Worm (Caenorhabditis elegans) whole organism, late embryonic: ENCODE results near the gene sri-61.

Experiments
- ahr-1 ChIP-seq: sonication (generic microtip); optimal IDR thresholded peaks from 2 replicates; lab custom pipeline; 2016; ENCODE audit warnings: missing genetic modification characterization, missing compliant biosample characterization
- dmd-4 ChIP-seq: sonication (generic microtip); optimal IDR thresholded peaks from 2 replicates; lab custom pipeline; 2016; ENCODE audit warnings: borderline replicate concordance, missing genetic modification characterization, missing compliant biosample characterization
- fax-1 ChIP-seq: sonication (generic microtip); optimal IDR thresholded peaks from 2 replicates; lab custom pipeline; 2016; ENCODE audit warnings: missing genotype, missing genetic modification characterization, missing compliant biosample characterization
- hlh-15 ChIP-seq: sonication (generic microtip); optimal IDR thresholded peaks from 2 replicates; lab custom pipeline; 2016; ENCODE audit warnings: missing genetic modification characterization, missing compliant biosample characterization
- hlh-6 ChIP-seq: sonication (generic microtip); optimal IDR thresholded peaks from 2 replicates; lab custom pipeline; 2016; ENCODE audit warnings: missing genotype, missing genetic modification characterization, missing compliant biosample characterization
- nhr-232 ChIP-seq: sonication (generic microtip); optimal IDR thresholded peaks from 2 replicates; lab custom pipeline; 2016; ENCODE audit warnings: missing genetic modification characterization, missing compliant biosample characterization
- pag-3 ChIP-seq: sonication (generic microtip); optimal IDR thresholded peaks from 2 replicates; lab custom pipeline; 2016; ENCODE audit warnings: missing compliant biosample characterization, missing genetic modification characterization, borderline replicate concordance
- pha-4 ChIP-seq: fragments of 150-350 bp; optimal IDR thresholded peaks from 2 replicates; lab custom pipeline; 2018; ENCODE audit warnings: missing biosample characterization, missing genetic modification reagents, missing genetic modification characterization
- sdc-2 ChIP-seq: sonication (generic microtip); optimal IDR thresholded peaks from 2 replicates; lab custom pipeline; 2016; ENCODE audit warnings: missing genotype, missing genetic modification characterization, missing compliant biosample characterization

- TF ChIP-seq sdc-2: no peak
- TF ChIP-seq fax-1: no peak
- TF ChIP-seq hlh-15 (tag; lab: Kevin White, UChicago): no peak
- TF ChIP-seq hlh-6 (tag; lab: Kevin White, UChicago): no peak
- TF ChIP-seq dmd-4 (tag; lab: Kevin White, UChicago): no peak
- no peak for TF ChIP-seq pha-4 (tag; lab: Kevin White, UChicago)
- no peak for TF ChIP-seq pag-3 (tag; lab: Kevin White, UChicago)
- TF ChIP-seq nhr-232: no peak
- no peak for TF ChIP-seq ahr-1 (tag; lab: Kevin White, UChicago)
Observed at ce11 chrII:2684208-2684607, 15.9 kb downstream of the sri-61 start, which contains the start of gene ceh-87.
